Worm (Caenorhabditis elegans) whole organism, late embryonic: ENCODE measurements around the gene R148.3.

ENCODE experiments used
- ama-1 ChIP-seq: fragments of 150-350 bp; optimal IDR thresholded peaks from 2 replicates; lab custom pipeline; 2014
- ceh-31 ChIP-seq: sonication (generic microtip); optimal IDR thresholded peaks from 2 replicates; lab custom pipeline; 2016; ENCODE audit warnings: missing genetic modification characterization, missing compliant biosample characterization
- elt-2 ChIP-seq: sonication (generic microtip); optimal IDR thresholded peaks from 2 replicates; lab custom pipeline; 2016; ENCODE audit warnings: missing genetic modification reagents, missing genetic modification characterization, missing compliant biosample characterization
- ets-4 ChIP-seq: sonication (generic microtip); optimal IDR thresholded peaks from 2 replicates; lab custom pipeline; 2016; ENCODE audit warnings: missing genetic modification characterization, missing compliant biosample characterization
- fkh-10 ChIP-seq: fragments of 150-350 bp; optimal IDR thresholded peaks from 2 replicates; lab custom pipeline; 2014; ENCODE audit warnings: missing biosample characterization, missing genetic modification reagents, missing genetic modification characterization
- hlh-30 ChIP-seq: sonication (generic microtip); optimal IDR thresholded peaks from 2 replicates; lab custom pipeline; 2017; ENCODE audit warnings: antibody characterized with exemption, missing genetic modification characterization, missing compliant biosample characterization; ENCODE audit not compliant: insufficient read depth
- madf-2 ChIP-seq: sonication (generic microtip); optimal IDR thresholded peaks from 2 replicates; lab custom pipeline; 2017; ENCODE audit warnings: missing genetic modification characterization, missing compliant biosample characterization
- pax-1 ChIP-seq: fragments of 150-350 bp; optimal IDR thresholded peaks from 2 replicates; lab custom pipeline; 2014; ENCODE audit warnings: missing biosample characterization, missing genetic modification characterization
- pha-4 ChIP-seq: fragments of 150-350 bp; optimal IDR thresholded peaks from 2 replicates; lab custom pipeline; 2018; ENCODE audit warnings: missing biosample characterization, missing genetic modification reagents, missing genetic modification characterization
- ttx-3 ChIP-seq: sonication (generic microtip); optimal IDR thresholded peaks from 2 replicates; lab custom pipeline; 2016; ENCODE audit warnings: missing genetic modification reagents, missing genetic modification characterization, missing compliant biosample characterization
- unc-86 ChIP-seq: sonication (generic microtip); optimal IDR thresholded peaks from 2 replicates; lab custom pipeline; 2016; ENCODE audit warnings: missing genetic modification characterization, missing compliant biosample characterization

DNA sequence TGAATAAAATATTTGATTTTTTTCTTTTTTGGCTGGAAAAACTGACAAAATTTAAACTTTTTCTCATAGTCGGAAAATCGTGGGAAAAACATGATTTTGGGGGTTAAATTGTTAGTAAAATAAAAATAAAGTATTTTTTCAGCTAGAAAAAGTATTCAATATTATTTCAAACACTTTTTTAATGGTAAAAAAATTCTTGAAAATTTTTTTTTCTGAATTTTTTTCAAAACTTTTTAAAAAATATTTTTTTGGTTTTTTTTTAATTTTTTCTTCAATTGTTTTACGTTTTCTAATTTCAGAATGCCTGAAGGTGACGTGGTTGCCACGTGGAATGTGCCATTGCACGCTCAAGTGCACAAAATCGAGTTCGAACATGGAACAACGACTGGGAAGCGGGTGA is 20.2 kb upstream of the R148.3 start, which contains the start of gene C44B11.1:
- no peak for TF ChIP-seq ttx-3 (tag; lab: Kevin White, UChicago)
- no peak for TF ChIP-seq elt-2
- TF ChIP-seq hlh-30 (tag; lab: Kevin White, UChicago) = no peak
- TF ChIP-seq pax-1 = no peak
- no peak for TF ChIP-seq fkh-10 (GFP tag; lab: Kevin White, UChicago)
- no peak for TF ChIP-seq ama-1
- TF ChIP-seq ets-4 (tag; lab: Kevin White, UChicago) = no peak
- no peak for TF ChIP-seq unc-86 (tag; lab: Kevin White, UChicago)
- no peak for TF ChIP-seq madf-2 (tag; lab: Kevin White, UChicago)
- no peak for TF ChIP-seq pha-4 (tag; lab: Kevin White, UChicago)
- no peak for TF ChIP-seq ceh-31 (tag; lab: Kevin White, UChicago)
